Worm (Caenorhabditis elegans): Measurements from ENCODE around the gene ketn-1.

DNA sequence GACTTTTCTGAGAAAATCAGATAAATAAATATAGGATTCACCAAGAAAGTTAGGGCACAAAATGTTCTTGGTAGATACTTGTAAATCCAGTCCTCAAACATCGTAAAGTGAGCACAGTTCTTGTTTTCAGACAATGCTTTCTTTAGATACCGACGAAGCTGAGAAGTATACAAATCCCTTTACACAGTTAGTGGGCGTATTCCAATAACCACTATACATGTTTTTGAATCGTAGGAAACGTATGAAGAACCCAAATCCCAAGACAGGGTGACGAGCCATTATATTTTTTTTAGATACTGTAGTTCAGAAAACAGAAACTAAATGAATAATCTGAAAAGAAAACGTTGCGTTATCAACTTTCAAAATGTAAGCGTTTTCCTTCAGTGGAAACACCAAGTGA is 38.1 kb upstream of the ketn-1 start, which contains the start of gene srj-44:
- TF ChIP-seq tag-97 (GFP tag; IDR thresholded peaks at IDR 0.05) (no peak), ceh-82 (tag; optimal IDR thresholded peaks at IDR 0.05) (no peak), daf-19 (GFP tag; conservative IDR thresholded peaks at IDR 0.05) (no peak)

Measured in whole organism, L4 larva.